Worm (Caenorhabditis elegans): ENCODE measurements around the gene mog-3.

- TF ChIP-seq ztf-11 (tag; optimal IDR thresholded peaks at IDR 0.05) (no peak), lir-3 (tag; optimal IDR thresholded peaks at IDR 0.05; ENCODE audit: poor library complexity) (no peak), fkh-4 (tag; optimal IDR thresholded peaks at IDR 0.05; ENCODE audit: borderline replicate concordance) (no peak), snpc-4 (tag; optimal IDR thresholded peaks at IDR 0.05) (no peak)
These were observed 10.2 kb downstream of the mog-3 start for ce11 chrIII:5318610-5319009.
